Worm (Caenorhabditis elegans) whole organism, L4 larva: ENCODE measurements around the gene srd-74.

Experiments used
- lin-15B ChIP-seq: fragments of 150-350 bp; sonication (generic microtip); optimal IDR thresholded peaks from 3 replicates; lab custom pipeline; 2014; ENCODE audit warnings: missing biosample characterization, missing genetic modification characterization
- mdt-29 ChIP-seq: fragments of 200-800 bp; sonication (Bioruptor generic); IDR thresholded peaks from 2 replicates; pipeline ENCODE4 v1.3.6; 2022; ENCODE audit warnings: missing genetic modification reagents, missing genetic modification characterization, missing compliant biosample characterization
- nhr-6 ChIP-seq: fragments of 150-350 bp; optimal IDR thresholded peaks from 2 replicates; lab custom pipeline; 2014; ENCODE audit warnings: missing biosample characterization, missing genetic modification characterization

DNA sequence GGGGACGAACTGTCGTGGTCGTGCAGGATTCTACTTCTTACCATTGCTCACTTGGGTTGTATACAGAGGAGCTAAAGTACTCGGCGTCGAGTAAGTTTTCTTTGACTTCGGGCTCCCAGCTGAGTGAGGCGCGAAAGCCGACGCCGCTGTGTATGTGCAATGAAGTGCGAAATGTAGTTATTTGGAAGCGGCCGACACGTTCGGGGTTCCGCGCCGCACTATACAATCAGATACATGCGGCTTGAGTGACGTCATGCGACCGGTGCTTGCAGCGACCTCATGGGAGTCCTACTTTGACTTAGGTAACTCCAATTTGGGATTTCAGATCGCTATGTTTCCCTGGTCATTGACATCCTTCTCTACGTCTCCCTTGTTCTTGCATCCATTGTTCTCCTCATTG is 36.0 kb downstream of the srd-74 start:
- no peak for TF ChIP-seq nhr-6 (tag; lab: Kevin White, UChicago)
- no peak for TF ChIP-seq lin-15B (tag; lab: Kevin White, UChicago)
- TF ChIP-seq mdt-29 (GFP tag; lab: Robert Waterston, UW) = no peak
